Fruit fly (Drosophila melanogaster) S2 (cell line): Measurements from ENCODE around the gene BNIP3.

Experiments
- CG8478 ChIP-seq: fragments of >200 bp; optimal IDR thresholded peaks from 2 replicates; lab custom pipeline; 2018
- CTCF ChIP-seq, 2 experiments: fragments of >200 bp; optimal IDR thresholded peaks; 2 replicates each; lab custom pipeline; 2018

BNIP3 gene

dm6 chr3L:20518805-20519503, at the start of gene BNIP3:
BNIP3 (minus strand) TSS chr3L:20519393.
- TF ChIP-seq CG8478 (lab: Kevin White, UChicago) (no peak), CTCF (optimal IDR thresholded peaks at IDR 0.05; lab: Kevin White, UChicago) (no peak)

dm6 chr3L:20565561-20566128, 46.5 kb upstream of the BNIP3 start:
- TF ChIP-seq CTCF (optimal IDR thresholded peaks at IDR 0.05; lab: Kevin White, UChicago), result no peak

- no peak for TF ChIP-seq CTCF (optimal IDR thresholded peaks at IDR 0.05; lab: Kevin White, UChicago)
- no peak for TF ChIP-seq CG8478 (lab: Kevin White, UChicago)
These were observed 44.6 kb upstream of the BNIP3 start for dm6 chr3L:20563767-20564166.

- TF ChIP-seq CTCF (optimal IDR thresholded peaks at IDR 0.05; lab: Kevin White, UChicago) (no peak), CG8478 (lab: Kevin White, UChicago) (no peak)
These were observed 43.5 kb upstream of the BNIP3 start for dm6 chr3L:20562649-20563048.

dm6 chr3L:20557065-20557464, 37.9 kb upstream of the BNIP3 start:
- TF ChIP-seq CG8478 (lab: Kevin White, UChicago) (no peak), CTCF (optimal IDR thresholded peaks at IDR 0.05; lab: Kevin White, UChicago) (no peak)

dm6 chr3L:20556371-20556770, 37.2 kb upstream of the BNIP3 start:
- TF ChIP-seq CTCF (optimal IDR thresholded peaks at IDR 0.05; lab: Kevin White, UChicago) (no peak), CG8478 (lab: Kevin White, UChicago) (no peak)

- TF ChIP-seq CG8478 (lab: Kevin White, UChicago) (no peak), CTCF (optimal IDR thresholded peaks at IDR 0.05; lab: Kevin White, UChicago) (no peak)
These were observed 32.7 kb upstream of the BNIP3 start for dm6 chr3L:20551862-20552261.

dm6 chr3L:20549358-20549757, 30.2 kb upstream of the BNIP3 start:
- TF ChIP-seq CG8478 (lab: Kevin White, UChicago) (no peak), CTCF (optimal IDR thresholded peaks at IDR 0.05; lab: Kevin White, UChicago) (no peak)

- TF ChIP-seq CTCF (optimal IDR thresholded peaks at IDR 0.05; lab: Kevin White, UChicago), result no peak
- TF ChIP-seq CG8478 (lab: Kevin White, UChicago), result no peak
These were observed 29.1 kb upstream of the BNIP3 start for dm6 chr3L:20548201-20548854.

- TF ChIP-seq CG8478 (lab: Kevin White, UChicago), result no peak
- peak in 1 of 2 experiments; percentile 62 for TF ChIP-seq CTCF (optimal IDR thresholded peaks at IDR 0.05; lab: Kevin White, UChicago)
These were observed 22.1 kb upstream of the BNIP3 start for dm6 chr3L:20540975-20541951.

dm6 chr3L:20540182-20540974, 21.2 kb upstream of the BNIP3 start, which contains the start of gene Rcd2:
Rcd2 (minus strand) TSS chr3L:20540417.
- TF ChIP-seq CG8478 (lab: Kevin White, UChicago), result no peak
- no peak for TF ChIP-seq CTCF (optimal IDR thresholded peaks at IDR 0.05; lab: Kevin White, UChicago)

- TF ChIP-seq CTCF (optimal IDR thresholded peaks at IDR 0.05; lab: Kevin White, UChicago) (no peak), CG8478 (lab: Kevin White, UChicago) (no peak)
These were observed 20.2 kb upstream of the BNIP3 start for dm6 chr3L:20539116-20539990.

dm6 chr3L:20538458-20538857, 19.3 kb upstream of the BNIP3 start:
- no peak for TF ChIP-seq CG8478 (lab: Kevin White, UChicago)
- no peak for TF ChIP-seq CTCF (optimal IDR thresholded peaks at IDR 0.05; lab: Kevin White, UChicago)
